Fruit fly (Drosophila melanogaster) whole organism, embryonic: Measurements from ENCODE around the gene mtsh.

ENCODE experiments used
- Adf1 ChIP-seq: fragments of 200-800 bp; sonication (Bioruptor generic); IDR thresholded peaks from 2 replicates; pipeline ENCODE4 v1.3.6; 2022; ENCODE audit warnings: missing biosample characterization, missing genetic modification characterization
- Asciz ChIP-seq: fragments of 200-800 bp; sonication (Bioruptor generic); optimal IDR thresholded peaks from 2 replicates; lab custom pipeline; 2017; ENCODE audit warnings: missing biosample characterization, mild to moderate bottlenecking, missing genetic modification characterization, missing genetic modification reagents
- Atf-2 ChIP-seq: fragments of 200-800 bp; sonication (Bioruptor generic); optimal IDR thresholded peaks from 2 replicates; lab custom pipeline; 2016; ENCODE audit warnings: missing biosample characterization, missing genetic modification characterization
- BEAF-32 ChIP-seq: fragments of 200-800 bp; sonication (Bioruptor generic); optimal IDR thresholded peaks from 3 replicates; lab custom pipeline; 2017; ENCODE audit warnings: missing biosample characterization, missing genetic modification characterization, mild to moderate bottlenecking, moderate library complexity, missing genetic modification reagents
- CG10565 ChIP-seq: fragments of 200-800 bp; sonication (Bioruptor generic); optimal IDR thresholded peaks from 3 replicates; lab custom pipeline; 2016; ENCODE audit warnings: missing biosample characterization, mild to moderate bottlenecking, missing genetic modification characterization
- CG10959 ChIP-seq: fragments of 200-800 bp; sonication (Bioruptor generic); IDR thresholded peaks from 2 replicates; pipeline ENCODE4 v1.3.6; 2022; ENCODE audit warnings: missing biosample characterization, missing genetic modification characterization
- CG11560 ChIP-seq: fragments of 200-800 bp; sonication (Bioruptor generic); IDR thresholded peaks from 3 replicates; pipeline ENCODE4 v1.3.6; 2022; ENCODE audit warnings: missing biosample characterization, missing genetic modification characterization
- CG12942 ChIP-seq: fragments of 200-800 bp; sonication (Bioruptor generic); optimal IDR thresholded peaks from 3 replicates; lab custom pipeline; 2016; ENCODE audit warnings: missing biosample characterization, missing genetic modification characterization
- CG13123 ChIP-seq: fragments of 200-800 bp; sonication (Bioruptor generic); optimal IDR thresholded peaks from 2 replicates; lab custom pipeline; 2016; ENCODE audit warnings: missing biosample characterization, missing genetic modification characterization
- CG13287 ChIP-seq: fragments of 200-800 bp; sonication (Bioruptor generic); IDR thresholded peaks from 2 replicates; pipeline ENCODE4 v1.3.6; 2022; ENCODE audit warnings: missing biosample characterization, missing genetic modification characterization; ENCODE audit not compliant: partially characterized antibody
- CG2712 ChIP-seq: fragments of 200-800 bp; optimal IDR thresholded peaks from 3 replicates; lab custom pipeline; 2019; ENCODE audit warnings: missing biosample characterization, mild to moderate bottlenecking, missing genetic modification characterization, moderate library complexity
- CG31365 ChIP-seq: fragments of 200-800 bp; sonication (Bioruptor generic); optimal IDR thresholded peaks from 2 replicates; lab custom pipeline; 2018; ENCODE audit warnings: missing biosample characterization, mild to moderate bottlenecking, missing genetic modification characterization
- CG34224 ChIP-seq: fragments of 200-800 bp; sonication (Bioruptor generic); IDR thresholded peaks from 3 replicates; pipeline ENCODE4 v1.3.6; 2022; ENCODE audit warnings: missing biosample characterization, missing genetic modification characterization; ENCODE audit not compliant: partially characterized antibody
- CG3847 ChIP-seq: fragments of 200-800 bp; sonication (Bioruptor generic); IDR thresholded peaks from 2 replicates; pipeline ENCODE4 v1.3.6; 2022; ENCODE audit warnings: missing biosample characterization, missing genetic modification characterization
- CG4328 ChIP-seq: fragments of 200-800 bp; sonication (Bioruptor generic); optimal IDR thresholded peaks from 3 replicates; lab custom pipeline; 2017; ENCODE audit warnings: missing biosample characterization, missing genetic modification reagents, missing genetic modification characterization
- CG4404 ChIP-seq: fragments of 200-800 bp; sonication (Bioruptor generic); IDR thresholded peaks from 2 replicates; pipeline ENCODE4 v1.3.6; 2022; ENCODE audit warnings: missing biosample characterization, missing genetic modification characterization
- CG6683 ChIP-seq: fragments of 200-800 bp; sonication (Bioruptor generic); optimal IDR thresholded peaks from 2 replicates; lab custom pipeline; 2017; ENCODE audit warnings: missing biosample characterization, mild to moderate bottlenecking, missing genetic modification characterization, missing genetic modification reagents
- CG6791 ChIP-seq: fragments of 200-800 bp; sonication (Bioruptor generic); IDR thresholded peaks from 3 replicates; pipeline ENCODE4 v1.3.6; 2022; ENCODE audit warnings: missing biosample characterization, missing genetic modification characterization; ENCODE audit not compliant: partially characterized antibody
- CG6813 ChIP-seq: fragments of 200-800 bp; sonication (Bioruptor generic); optimal IDR thresholded peaks from 2 replicates; lab custom pipeline; 2017; ENCODE audit warnings: missing biosample characterization, missing genetic modification characterization, mild to moderate bottlenecking, moderate library complexity, missing genetic modification reagents
- CG7271 ChIP-seq: fragments of 200-800 bp; sonication (Bioruptor generic); optimal IDR thresholded peaks from 2 replicates; lab custom pipeline; 2018; ENCODE audit warnings: missing biosample characterization, mild to moderate bottlenecking, missing genetic modification characterization, moderate library complexity
- CG7357 ChIP-seq: fragments of 200-800 bp; sonication (Bioruptor generic); IDR thresholded peaks from 3 replicates; pipeline ENCODE4 v1.3.6; 2022; ENCODE audit warnings: missing biosample characterization, missing genetic modification characterization
- CG7839 ChIP-seq: fragments of 200-800 bp; sonication (Bioruptor generic); optimal IDR thresholded peaks from 3 replicates; lab custom pipeline; 2018; ENCODE audit warnings: missing biosample characterization, mild to moderate bottlenecking, missing genetic modification characterization, moderate library complexity
- CrebB ChIP-seq: fragments of 200-800 bp; sonication (Bioruptor generic); optimal IDR thresholded peaks from 3 replicates; lab custom pipeline; 2018; ENCODE audit warnings: missing biosample characterization, mild to moderate bottlenecking, missing genetic modification characterization
- Doc2 ChIP-seq: fragments of 200-800 bp; sonication (Bioruptor generic); IDR thresholded peaks from 2 replicates; pipeline ENCODE4 v1.3.6; 2022; ENCODE audit warnings: missing biosample characterization, missing genetic modification characterization
- Doc3 ChIP-seq: fragments of 200-800 bp; sonication (Bioruptor generic); IDR thresholded peaks from 3 replicates; pipeline ENCODE4 v1.3.6; 2022; ENCODE audit warnings: missing biosample characterization, missing genetic modification characterization; ENCODE audit not compliant: partially characterized antibody
- Kr ChIP-seq: fragments of 200-800 bp; sonication (Bioruptor generic); optimal IDR thresholded peaks from 2 replicates; lab custom pipeline; 2017; ENCODE audit warnings: missing biosample characterization, mild to moderate bottlenecking, missing genetic modification characterization
- Lhr ChIP-seq: fragments of 200-800 bp; sonication (Bioruptor generic); optimal IDR thresholded peaks from 3 replicates; lab custom pipeline; 2017; ENCODE audit warnings: mild to moderate bottlenecking, missing biosample characterization, missing genetic modification reagents, missing genetic modification characterization
- Med ChIP-seq: fragments of 200-800 bp; sonication (Bioruptor generic); peaks from one replicate; lab custom pipeline; 2016; ENCODE audit warnings: missing biosample characterization, missing genetic modification characterization, mild to moderate bottlenecking, inconsistent platforms, moderate library complexity
- Opbp ChIP-seq: fragments of 200-800 bp; sonication (Bioruptor generic); IDR thresholded peaks from 3 replicates; pipeline ENCODE4 v1.3.6; 2022; ENCODE audit warnings: missing biosample characterization, missing genetic modification characterization; ENCODE audit not compliant: partially characterized antibody
- PHDP ChIP-seq: fragments of 200-800 bp; sonication (Bioruptor generic); optimal IDR thresholded peaks from 3 replicates; lab custom pipeline; 2018; ENCODE audit warnings: missing biosample characterization, mild to moderate bottlenecking, missing genetic modification characterization, moderate library complexity
- Scr ChIP-seq: fragments of 200-800 bp; sonication (Bioruptor generic); IDR thresholded peaks from 2 replicates; pipeline ENCODE4 v1.3.6; 2022; ENCODE audit warnings: missing biosample characterization, missing genetic modification characterization; ENCODE audit not compliant: partially characterized antibody
- YL-1 ChIP-seq: fragments of 200-800 bp; sonication (Bioruptor generic); optimal IDR thresholded peaks from 3 replicates; lab custom pipeline; 2017; ENCODE audit warnings: missing biosample characterization, mild to moderate bottlenecking, missing genetic modification characterization
- ab ChIP-seq: fragments of 200-800 bp; sonication (Bioruptor generic); optimal IDR thresholded peaks from 2 replicates; lab custom pipeline; 2016; ENCODE audit warnings: missing biosample characterization, missing genetic modification characterization
- ara ChIP-seq: fragments of 200-800 bp; sonication (Bioruptor generic); IDR thresholded peaks from 2 replicates; pipeline ENCODE4 v1.3.6; 2022; ENCODE audit warnings: missing biosample characterization, missing genetic modification characterization
- dmrt99B ChIP-seq: fragments of 200-800 bp; sonication (Bioruptor generic); optimal IDR thresholded peaks from 2 replicates; lab custom pipeline; 2018; ENCODE audit warnings: missing biosample characterization, mild to moderate bottlenecking, missing genetic modification characterization, moderate library complexity
- gcm ChIP-seq: fragments of 200-800 bp; sonication (Bioruptor generic); optimal IDR thresholded peaks from 2 replicates; lab custom pipeline; 2019; ENCODE audit warnings: missing biosample characterization, mild to moderate bottlenecking, missing genetic modification characterization, moderate library complexity
- hbn ChIP-seq: fragments of 200-800 bp; sonication (Bioruptor generic); IDR thresholded peaks from 2 replicates; pipeline ENCODE4 v1.3.6; 2022; ENCODE audit warnings: missing biosample characterization, missing genetic modification characterization; ENCODE audit not compliant: partially characterized antibody
- her ChIP-seq: fragments of 200-800 bp; sonication (Bioruptor generic); optimal IDR thresholded peaks from 2 replicates; lab custom pipeline; 2016; ENCODE audit warnings: missing biosample characterization, missing genetic modification characterization
- nerfin-1 ChIP-seq: fragments of 200-800 bp; sonication (Bioruptor generic); optimal IDR thresholded peaks from 3 replicates; lab custom pipeline; 2019; ENCODE audit warnings: missing biosample characterization, mild to moderate bottlenecking, missing genetic modification characterization, moderate library complexity
- nmo ChIP-seq: fragments of 200-800 bp; sonication (Bioruptor generic); optimal IDR thresholded peaks from 2 replicates; lab custom pipeline; 2018; ENCODE audit warnings: missing biosample characterization, mild to moderate bottlenecking, missing genetic modification characterization, moderate library complexity
- salm ChIP-seq: fragments of 200-800 bp; sonication (Bioruptor generic); optimal IDR thresholded peaks from 2 replicates; lab custom pipeline; 2018; ENCODE audit warnings: missing biosample characterization, mild to moderate bottlenecking, missing genetic modification characterization
- slp2 ChIP-seq: fragments of 200-800 bp; sonication (Bioruptor generic); optimal IDR thresholded peaks from 2 replicates; lab custom pipeline; 2016; ENCODE audit warnings: missing biosample characterization, missing genetic modification characterization
- sug ChIP-seq: fragments of 200-800 bp; optimal IDR thresholded peaks from 2 replicates; lab custom pipeline; 2019; ENCODE audit warnings: missing biosample characterization, mild to moderate bottlenecking, missing genetic modification characterization, moderate library complexity
- tio ChIP-seq: fragments of 200-800 bp; sonication (Bioruptor generic); optimal IDR thresholded peaks from 2 replicates; lab custom pipeline; 2017; ENCODE audit warnings: missing biosample characterization, missing genetic modification characterization, inconsistent platforms
- trem ChIP-seq: fragments of 200-800 bp; optimal IDR thresholded peaks from 3 replicates; lab custom pipeline; 2019; ENCODE audit warnings: missing biosample characterization, mild to moderate bottlenecking, missing genetic modification characterization, moderate library complexity
- vnd ChIP-seq: fragments of 200-800 bp; sonication (Bioruptor generic); IDR thresholded peaks from 3 replicates; pipeline ENCODE4 v1.3.6; 2022; ENCODE audit warnings: missing biosample characterization, missing genetic modification characterization; ENCODE audit not compliant: partially characterized antibody
- zen2 ChIP-seq: fragments of 200-800 bp; sonication (Bioruptor generic); IDR thresholded peaks from 3 replicates; pipeline ENCODE4 v1.3.6; 2022; ENCODE audit warnings: missing biosample characterization, missing genetic modification characterization; ENCODE audit not compliant: partially characterized antibody

The mtsh gene

dm6 chr2L:8364006-8364956, 44.6 kb upstream of the mtsh start, which contains the start of the genes RpS13 and CSN8 (continued):
- TF ChIP-seq CG11560 (tag; lab: Robert Waterston, UW) (no peak), CG7839 (tag; lab: Kevin White, UChicago) (peak; percentile 10), sug (tag; lab: Kevin White, UChicago) (peak; percentile 55), Doc3 (GFP tag; lab: Robert Waterston, UW) (peak; percentile 93), CG6791 (GFP tag; lab: Robert Waterston, UW) (peak; percentile 86), gcm (GFP tag; lab: Kevin White, UChicago) (peak; percentile 3), salm (tag; lab: Kevin White, UChicago) (peak; percentile 4), CG12942 (no peak), zen2 (GFP tag; lab: Robert Waterston, UW) (peak; percentile 87; the same call in 2 of the 3 replicates), Scr (peak; percentile 98), CG7357 (GFP tag; lab: Robert Waterston, UW) (0 out of 3 replicates have a peak, but pooled peaks have one; percentile 11), vnd (GFP tag; lab: Robert Waterston, UW) (peak; percentile 90), ab (GFP tag; lab: Kevin White, UChicago) (no peak), CG7271 (tag; lab: Kevin White, UChicago) (peak; percentile 17), CG6683 (GFP tag; lab: Kevin White, UChicago) (no peak), YL-1 (GFP tag; lab: Kevin White, UChicago) (peak; percentile 92), Adf1 (GFP tag; lab: Robert Waterston, UW) (no peak), CG6813 (GFP tag; lab: Kevin White, UChicago) (no peak), her (GFP tag; lab: Kevin White, UChicago) (no peak), CG4404 (GFP tag; lab: Robert Waterston, UW) (no peak), CG13287 (peak; percentile 96), Asciz (GFP tag; lab: Kevin White, UChicago) (peak; percentile 37), CG10959 (no peak), ara (GFP tag; lab: Robert Waterston, UW) (no peak), PHDP (peak; percentile 23), CG4328 (GFP tag; lab: Kevin White, UChicago) (no peak), BEAF-32 (GFP tag; lab: Kevin White, UChicago) (peak; percentile 96), Atf-2 (no peak), hbn (GFP tag; lab: Robert Waterston, UW) (peak; percentile 93), Opbp (peak; percentile 87), slp2 (GFP tag; lab: Kevin White, UChicago) (no peak), tio (GFP tag; lab: Kevin White, UChicago) (no peak), CrebB (tag; lab: Kevin White, UChicago) (no peak), CG3847 (GFP tag; lab: Robert Waterston, UW) (0 out of 2 replicates have a peak, but pooled peaks have one; percentile 7), Kr (GFP tag; lab: Kevin White, UChicago) (no peak), CG34224 (peak; percentile 93), Lhr (GFP tag; lab: Kevin White, UChicago) (peak; percentile 57), CG10565 (GFP tag; lab: Kevin White, UChicago) (no peak), nerfin-1 (tag; lab: Kevin White, UChicago) (peak; percentile 39), Med (GFP tag; lab: Kevin White, UChicago) (peak; percentile 61), trem (tag; lab: Kevin White, UChicago) (peak; percentile 87), CG2712 (tag; lab: Kevin White, UChicago) (peak; percentile 33), CG31365 (tag; lab: Kevin White, UChicago) (peak; percentile 23), Doc2 (no peak), nmo (GFP tag; lab: Kevin White, UChicago) (peak; percentile 67), dmrt99B (tag; lab: Kevin White, UChicago) (no peak), CG13123 (GFP tag; lab: Kevin White, UChicago) (no peak)
